Fruit fly (Drosophila melanogaster) whole organism, embryonic: ENCODE data around the gene N.

Source experiments
- Asciz ChIP-seq: fragments of 200-800 bp; sonication (Bioruptor generic); optimal IDR thresholded peaks from 2 replicates; lab custom pipeline; 2017; ENCODE audit warnings: missing biosample characterization, mild to moderate bottlenecking, missing genetic modification characterization, missing genetic modification reagents
- CG11504 ChIP-seq: fragments of 200-800 bp; sonication (Bioruptor generic); optimal IDR thresholded peaks from 3 replicates; lab custom pipeline; 2019; ENCODE audit warnings: missing biosample characterization, mild to moderate bottlenecking, missing genetic modification characterization, moderate library complexity
- CG13123 ChIP-seq: fragments of 200-800 bp; sonication (Bioruptor generic); optimal IDR thresholded peaks from 2 replicates; lab custom pipeline; 2016; ENCODE audit warnings: missing biosample characterization, missing genetic modification characterization
- CG16813 ChIP-seq: fragments of 200-800 bp; sonication (Bioruptor generic); IDR thresholded peaks from 3 replicates; pipeline ENCODE4 v1.3.6; 2022; ENCODE audit warnings: missing biosample characterization, missing genetic modification characterization; ENCODE audit not compliant: partially characterized antibody
- CG16815 ChIP-seq: fragments of 200-800 bp; sonication (Bioruptor generic); optimal IDR thresholded peaks from 3 replicates; lab custom pipeline; 2017; ENCODE audit warnings: missing biosample characterization, mild to moderate bottlenecking, missing genetic modification characterization
- CG18262 ChIP-seq: fragments of 200-800 bp; optimal IDR thresholded peaks from 3 replicates; lab custom pipeline; 2019; ENCODE audit warnings: missing biosample characterization, mild to moderate bottlenecking, missing genetic modification characterization, moderate library complexity
- CG2202 ChIP-seq: fragments of 200-800 bp; sonication (Bioruptor generic); optimal IDR thresholded peaks from 2 replicates; lab custom pipeline; 2018; ENCODE audit warnings: missing biosample characterization, mild to moderate bottlenecking, missing genetic modification characterization
- CG2678 ChIP-seq: fragments of 200-800 bp; sonication (Bioruptor generic); optimal IDR thresholded peaks from 3 replicates; lab custom pipeline; 2019; ENCODE audit warnings: missing biosample characterization, mild to moderate bottlenecking, missing genetic modification characterization, moderate library complexity
- CG2712 ChIP-seq: fragments of 200-800 bp; optimal IDR thresholded peaks from 3 replicates; lab custom pipeline; 2019; ENCODE audit warnings: missing biosample characterization, mild to moderate bottlenecking, missing genetic modification characterization, moderate library complexity
- CG2875 ChIP-seq: fragments of 200-800 bp; sonication (Bioruptor generic); optimal IDR thresholded peaks from 2 replicates; lab custom pipeline; 2017; ENCODE audit warnings: missing biosample characterization, mild to moderate bottlenecking, missing genetic modification characterization, missing genetic modification reagents
- CG30020 ChIP-seq: fragments of 200-800 bp; optimal IDR thresholded peaks from 2 replicates; lab custom pipeline; 2019; ENCODE audit warnings: missing biosample characterization, mild to moderate bottlenecking, missing genetic modification characterization, moderate library complexity
- CG3407 ChIP-seq: fragments of 200-800 bp; sonication (Bioruptor generic); optimal IDR thresholded peaks from 2 replicates; lab custom pipeline; 2018; ENCODE audit warnings: missing biosample characterization, mild to moderate bottlenecking, missing genetic modification characterization
- CG4404 ChIP-seq: fragments of 200-800 bp; sonication (Bioruptor generic); IDR thresholded peaks from 2 replicates; pipeline ENCODE4 v1.3.6; 2022; ENCODE audit warnings: missing biosample characterization, missing genetic modification characterization
- CG6254 ChIP-seq: fragments of 200-800 bp; sonication (Bioruptor generic); optimal IDR thresholded peaks from 3 replicates; lab custom pipeline; 2017; ENCODE audit warnings: mild to moderate bottlenecking, missing biosample characterization, missing genetic modification reagents, missing genetic modification characterization
- CG6654 ChIP-seq: fragments of 200-800 bp; sonication (Bioruptor generic); optimal IDR thresholded peaks from 2 replicates; lab custom pipeline; 2017; ENCODE audit warnings: missing biosample characterization, mild to moderate bottlenecking, missing genetic modification characterization
- CG9215 ChIP-seq: fragments of 200-800 bp; sonication (Bioruptor generic); IDR thresholded peaks from 2 replicates; pipeline ENCODE4 v1.3.6; 2022; ENCODE audit warnings: missing biosample characterization, missing genetic modification characterization
- CG9727 ChIP-seq: fragments of 200-800 bp; sonication (Bioruptor generic); optimal IDR thresholded peaks from 3 replicates; lab custom pipeline; 2017; ENCODE audit warnings: missing biosample characterization, mild to moderate bottlenecking, missing genetic modification characterization
- CoRest ChIP-seq: fragments of 200-800 bp; sonication (Bioruptor generic); optimal IDR thresholded peaks from 3 replicates; lab custom pipeline; 2018; ENCODE audit warnings: missing biosample characterization, mild to moderate bottlenecking, missing genetic modification characterization, moderate library complexity
- CrebB ChIP-seq: fragments of 200-800 bp; sonication (Bioruptor generic); optimal IDR thresholded peaks from 3 replicates; lab custom pipeline; 2018; ENCODE audit warnings: missing biosample characterization, mild to moderate bottlenecking, missing genetic modification characterization
- Dip3 ChIP-seq: fragments of 200-800 bp; sonication (Bioruptor generic); optimal IDR thresholded peaks from 3 replicates; lab custom pipeline; 2016; ENCODE audit warnings: missing biosample characterization, missing genetic modification characterization
- Doc2 ChIP-seq: fragments of 200-800 bp; sonication (Bioruptor generic); IDR thresholded peaks from 2 replicates; pipeline ENCODE4 v1.3.6; 2022; ENCODE audit warnings: missing biosample characterization, missing genetic modification characterization
- HLH4C ChIP-seq: fragments of 200-800 bp; sonication (Bioruptor generic); IDR thresholded peaks from 3 replicates; pipeline ENCODE4 v1.3.6; 2022; ENCODE audit warnings: missing biosample characterization, missing genetic modification characterization; ENCODE audit not compliant: partially characterized antibody
- Jarid2 ChIP-seq: fragments of 200-800 bp; sonication (Bioruptor generic); optimal IDR thresholded peaks from 3 replicates; lab custom pipeline; 2017; ENCODE audit warnings: mild to moderate bottlenecking, missing biosample characterization, missing genetic modification reagents, missing genetic modification characterization
- Max ChIP-seq: fragments of 200-800 bp; sonication (Bioruptor generic); optimal IDR thresholded peaks from 2 replicates; lab custom pipeline; 2016; ENCODE audit warnings: missing biosample characterization, mild to moderate bottlenecking, missing genetic modification characterization
- Myb ChIP-seq: fragments of 200-800 bp; sonication (Bioruptor generic); optimal IDR thresholded peaks from 2 replicates; lab custom pipeline; 2016; ENCODE audit warnings: missing biosample characterization, missing genetic modification characterization
- Pdp1 ChIP-seq, 2 experiments: fragments of 200-800 bp; sonication (Bioruptor generic); optimal IDR thresholded peaks; 3 replicates each; lab custom pipeline; 2016; ENCODE audit warnings: missing biosample characterization in 2 of 2, missing genetic modification characterization in 2 of 2, mild to moderate bottlenecking in 1 of 2, moderate library complexity in 1 of 2
- ac ChIP-seq: fragments of 200-800 bp; sonication (Bioruptor generic); optimal IDR thresholded peaks from 3 replicates; lab custom pipeline; 2017; ENCODE audit warnings: missing biosample characterization, mild to moderate bottlenecking, missing genetic modification characterization
- ash1 ChIP-seq: fragments of 200-800 bp; sonication (Bioruptor generic); optimal IDR thresholded peaks from 2 replicates; lab custom pipeline; 2018; ENCODE audit warnings: missing biosample characterization, mild to moderate bottlenecking, missing genetic modification characterization
- btn ChIP-seq: fragments of 200-800 bp; sonication (Bioruptor generic); optimal IDR thresholded peaks from 2 replicates; lab custom pipeline; 2016; ENCODE audit warnings: missing biosample characterization, missing genetic modification characterization
- disco-r ChIP-seq: fragments of 200-800 bp; sonication (Bioruptor generic); optimal IDR thresholded peaks from 2 replicates; lab custom pipeline; 2016; ENCODE audit warnings: missing biosample characterization, missing genetic modification characterization
- fd102C ChIP-seq: fragments of 200-800 bp; sonication (Bioruptor generic); optimal IDR thresholded peaks from 2 replicates; lab custom pipeline; 2018; ENCODE audit warnings: missing biosample characterization, mild to moderate bottlenecking, missing genetic modification characterization, moderate library complexity
- grn ChIP-seq: fragments of 200-800 bp; sonication (Bioruptor generic); optimal IDR thresholded peaks from 3 replicates; lab custom pipeline; 2017; ENCODE audit warnings: missing biosample characterization, missing genetic modification characterization
- ham ChIP-seq: fragments of 200-800 bp; sonication (Bioruptor generic); IDR thresholded peaks from 2 replicates; pipeline ENCODE4 v1.3.6; 2022; ENCODE audit warnings: missing biosample characterization, missing genetic modification characterization
- klu ChIP-seq: fragments of 200-800 bp; sonication (Bioruptor generic); IDR thresholded peaks from 2 replicates; pipeline ENCODE4 v1.3.6; 2022; ENCODE audit warnings: missing biosample characterization, missing genetic modification characterization
- kni ChIP-seq: fragments of 200-800 bp; sonication (Bioruptor generic); optimal IDR thresholded peaks from 3 replicates; lab custom pipeline; 2017; ENCODE audit warnings: mild to moderate bottlenecking, missing biosample characterization, missing genetic modification reagents, missing genetic modification characterization
- lola ChIP-seq, 3 experiments: fragments of >200 bp in 2 of 3; fragments of 200-800 bp in 1 of 3; sonication (Bioruptor generic) in 1 of 3; optimal IDR thresholded peaks; 2 replicates each; lab custom pipeline; 2017 to 2019; ENCODE audit warnings: missing biosample characterization in 3 of 3, missing genetic modification characterization in 3 of 3, mild to moderate bottlenecking in 1 of 3, moderate library complexity in 1 of 3
- luna ChIP-seq: fragments of 200-800 bp; sonication (Bioruptor generic); optimal IDR thresholded peaks from 2 replicates; lab custom pipeline; 2016; ENCODE audit warnings: missing biosample characterization, missing genetic modification characterization
- maf-S ChIP-seq: fragments of 200-800 bp; sonication (Bioruptor generic); optimal IDR thresholded peaks from 2 replicates; lab custom pipeline; 2016; ENCODE audit warnings: missing biosample characterization, missing genetic modification characterization
- nerfin-2 ChIP-seq: fragments of 200-800 bp; sonication (Bioruptor generic); IDR thresholded peaks from 2 replicates; pipeline ENCODE4 v1.3.6; 2022; ENCODE audit warnings: missing biosample characterization, missing genetic modification characterization; ENCODE audit not compliant: partially characterized antibody
- prd ChIP-seq, 3 experiments: fragments of >200 bp in 2 of 3; fragments of 200-800 bp in 1 of 3; sonication (Bioruptor generic) in 1 of 3; optimal IDR thresholded peaks in 2 of 3; IDR thresholded peaks in 1 of 3; 2 replicates in 2 of 3; 3 replicates in 1 of 3; pipeline versions ENCODE4 v1.3.6 to Lab custom; 2017 to 2022; ENCODE audit warnings: missing biosample characterization in 1 of 3, missing genetic modification characterization in 1 of 3
- row ChIP-seq: fragments of 200-800 bp; sonication (Bioruptor generic); IDR thresholded peaks from 3 replicates; pipeline ENCODE4 v1.3.6; 2022; ENCODE audit warnings: missing biosample characterization, missing genetic modification characterization
- scrt ChIP-seq: fragments of 200-800 bp; sonication (Bioruptor generic); optimal IDR thresholded peaks from 2 replicates; lab custom pipeline; 2018; ENCODE audit warnings: missing biosample characterization, mild to moderate bottlenecking, missing genetic modification characterization, moderate library complexity
- sens ChIP-seq: fragments of 200-800 bp; sonication (Bioruptor generic); peaks from one replicate; lab custom pipeline; 2016; ENCODE audit warnings: missing biosample characterization, missing genetic modification characterization
- sens-2 ChIP-seq: fragments of 200-800 bp; sonication (Bioruptor generic); IDR thresholded peaks from 2 replicates; pipeline ENCODE4 v1.3.6; 2022; ENCODE audit warnings: missing biosample characterization, missing genetic modification characterization
- tll ChIP-seq, 2 experiments: fragments of 200-800 bp in 1 of 2; fragments of >200 bp in 1 of 2; sonication (Bioruptor generic) in 1 of 2; optimal IDR thresholded peaks; 2 replicates each; lab custom pipeline; 2017 to 2019; ENCODE audit warnings: missing biosample characterization in 2 of 2, missing genetic modification characterization in 2 of 2, mild to moderate bottlenecking in 1 of 2, moderate library complexity in 1 of 2
- ttk ChIP-seq: fragments of 200-800 bp; sonication (Bioruptor generic); IDR thresholded peaks from 2 replicates; pipeline ENCODE4 v2.1.2; 2022; ENCODE audit warnings: missing biosample characterization, missing genetic modification characterization
- vvl ChIP-seq: fragments of 200-800 bp; sonication (Bioruptor generic); IDR thresholded peaks from 2 replicates; pipeline ENCODE4 v1.3.6; 2022; ENCODE audit warnings: missing biosample characterization, missing genetic modification characterization
- zfh1 ChIP-seq: fragments of 200-800 bp; sonication (Bioruptor generic); IDR thresholded peaks from 3 replicates; pipeline ENCODE4 v1.3.6; 2022; ENCODE audit warnings: missing biosample characterization, missing genetic modification characterization

Gene N

DNA sequence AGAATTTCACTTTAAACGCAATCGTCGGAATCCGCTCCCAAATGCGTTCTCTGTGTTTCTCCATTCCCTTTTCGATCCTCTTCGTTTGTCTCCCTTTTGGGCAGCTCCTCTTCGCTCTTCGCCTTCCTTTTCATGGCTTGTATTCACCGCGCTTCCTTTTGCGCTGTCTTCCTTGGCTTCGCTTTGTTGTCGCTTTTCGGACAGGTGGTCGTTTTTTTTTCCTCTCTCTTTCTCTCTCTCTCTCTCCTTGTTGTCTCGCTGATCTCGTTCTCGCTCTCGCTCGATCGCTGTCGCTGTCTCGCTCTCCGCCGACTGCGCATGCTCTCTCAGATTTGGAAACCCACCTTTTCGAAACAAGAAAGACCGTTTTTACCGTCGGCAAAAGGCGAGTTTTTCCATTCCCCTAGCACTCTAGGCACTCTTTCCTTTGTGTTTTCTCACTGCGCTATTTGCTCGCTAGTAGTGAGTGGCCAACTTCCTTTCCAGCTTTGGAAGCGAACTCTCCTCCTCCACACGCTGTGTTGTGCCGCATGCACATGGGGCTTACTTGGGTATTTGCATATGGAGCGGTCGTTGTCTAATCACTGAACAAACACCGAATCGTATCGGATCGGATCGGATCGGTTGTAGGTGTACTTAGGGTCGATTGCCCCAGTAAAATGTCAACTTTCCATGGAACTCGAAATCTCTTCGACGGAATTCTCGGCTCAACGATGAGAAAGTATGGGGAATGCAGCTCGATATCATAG, 1.8 kb downstream of the N start (continued):
- TF ChIP-seq maf-S (peak; percentile 19), CG16815 (GFP tag; lab: Kevin White, UChicago) (no peak), CG4404 (GFP tag; lab: Robert Waterston, UW) (no peak), ttk (no peak), kni (peak; percentile 86), ash1 (GFP tag; lab: Kevin White, UChicago) (peak; percentile 28), vvl (GFP tag; lab: Robert Waterston, UW) (peak; percentile 32; the same call in 1 of the 2 replicates), Max (GFP tag; lab: Kevin White, UChicago) (peak; percentile 38), sens-2 (GFP tag; lab: Robert Waterston, UW) (no peak), sens (peak; percentile 93), fd102C (no peak), lola (GFP tag; optimal IDR thresholded peaks at IDR 0.05; lab: Kevin White, UChicago) (peak in 1 of 3 experiments; percentile 0), klu (GFP tag; lab: Robert Waterston, UW) (no peak), ac (peak; percentile 32), nerfin-2 (GFP tag; lab: Robert Waterston, UW) (no peak), CG2875 (peak; percentile 33), CrebB (tag; lab: Kevin White, UChicago) (no peak), CoRest (tag; lab: Kevin White, UChicago) (no peak), Dip3 (GFP tag; lab: Kevin White, UChicago) (no peak), CG9215 (GFP tag; lab: Robert Waterston, UW) (no peak), CG11504 (tag; lab: Kevin White, UChicago) (no peak), CG16813 (no peak), grn (GFP tag; lab: Kevin White, UChicago) (peak; percentile 67), HLH4C (no peak), CG30020 (tag; lab: Kevin White, UChicago) (no peak), prd (optimal IDR thresholded peaks at IDR 0.05; lab: Kevin White, UChicago) (no peak), prd (GFP tag; IDR thresholded peaks at IDR 0.05; lab: Robert Waterston, UW) (no peak), CG3407 (GFP tag; lab: Kevin White, UChicago) (peak; percentile 11), Myb (GFP tag; lab: Kevin White, UChicago) (no peak), zfh1 (GFP tag; lab: Robert Waterston, UW) (peak; percentile 15; the same call in 1 of the 3 replicates), CG9727 (peak; percentile 54), btn (GFP tag; lab: Kevin White, UChicago) (peak; percentile 18), scrt (GFP tag; lab: Kevin White, UChicago) (no peak), CG13123 (GFP tag; lab: Kevin White, UChicago) (peak; percentile 3), disco-r (GFP tag; lab: Kevin White, UChicago) (no peak), Doc2 (GFP tag; lab: Robert Waterston, UW) (no peak), tll (GFP tag; optimal IDR thresholded peaks at IDR 0.05; lab: Kevin White, UChicago) (peak in 1 of 2 experiments; percentile 7), CG6254 (GFP tag; lab: Kevin White, UChicago) (no peak), CG6654 (GFP tag; lab: Kevin White, UChicago) (no peak), Asciz (GFP tag; lab: Kevin White, UChicago) (peak; percentile 33), CG2678 (peak; percentile 11), CG18262 (tag; lab: Kevin White, UChicago) (peak; percentile 27), ham (no peak), luna (no peak), Pdp1 (GFP tag; optimal IDR thresholded peaks at IDR 0.05; lab: Kevin White, UChicago) (peak in 1 of 2 experiments; percentile 36), CG2202 (tag; lab: Kevin White, UChicago) (peak; percentile 47), row (GFP tag; lab: Robert Waterston, UW) (no peak), Jarid2 (GFP tag; lab: Kevin White, UChicago) (peak; percentile 16), CG2712 (tag; lab: Kevin White, UChicago) (no peak)
